Fruit fly (Drosophila melanogaster) whole organism, prepupa: ENCODE data around the gene Cpr76Bd.

ENCODE experiments used
- CG16779 ChIP-seq: fragments of 200-800 bp; sonication (Bioruptor generic); optimal IDR thresholded peaks from 3 replicates; lab custom pipeline; 2017; ENCODE audit warnings: missing biosample characterization, mild to moderate bottlenecking, missing genetic modification characterization
- CG31627 ChIP-seq: fragments of 200-800 bp; sonication (Bioruptor generic); optimal IDR thresholded peaks from 3 replicates; lab custom pipeline; 2016; ENCODE audit warnings: missing biosample characterization, missing genetic modification characterization
- CG6792 ChIP-seq: fragments of 200-800 bp; sonication (Bioruptor generic); optimal IDR thresholded peaks from 3 replicates; lab custom pipeline; 2016; ENCODE audit warnings: missing biosample characterization, missing genetic modification characterization
- CG8632 ChIP-seq: fragments of 200-800 bp; sonication (Bioruptor generic); optimal IDR thresholded peaks from 3 replicates; lab custom pipeline; 2016; ENCODE audit warnings: missing biosample characterization, missing genetic modification characterization
- Eip75B ChIP-seq: fragments of 200-800 bp; sonication (Bioruptor generic); optimal IDR thresholded peaks from 3 replicates; lab custom pipeline; 2016; ENCODE audit warnings: missing biosample characterization, missing genetic modification characterization
- Ets21C ChIP-seq: fragments of 200-800 bp; sonication (Bioruptor generic); optimal IDR thresholded peaks from 3 replicates; lab custom pipeline; 2016; ENCODE audit warnings: missing biosample characterization, missing genetic modification characterization
- achi ChIP-seq: fragments of 200-800 bp; sonication (Bioruptor generic); optimal IDR thresholded peaks from 3 replicates; lab custom pipeline; 2016; ENCODE audit warnings: missing biosample characterization, missing genetic modification characterization
- acj6 ChIP-seq: fragments of 200-800 bp; sonication (Bioruptor generic); optimal IDR thresholded peaks from 3 replicates; lab custom pipeline; 2016; ENCODE audit warnings: missing biosample characterization, missing genetic modification characterization
- ss ChIP-seq, 2 experiments: fragments of 200-800 bp; sonication (Bioruptor generic); optimal IDR thresholded peaks; 2 replicates in 1 of 2; 3 replicates in 1 of 2; lab custom pipeline; 2017 to 2018; ENCODE audit warnings: mild to moderate bottlenecking in 2 of 2, missing biosample characterization in 2 of 2, missing genetic modification characterization in 2 of 2, moderate library complexity in 1 of 2

DNA sequence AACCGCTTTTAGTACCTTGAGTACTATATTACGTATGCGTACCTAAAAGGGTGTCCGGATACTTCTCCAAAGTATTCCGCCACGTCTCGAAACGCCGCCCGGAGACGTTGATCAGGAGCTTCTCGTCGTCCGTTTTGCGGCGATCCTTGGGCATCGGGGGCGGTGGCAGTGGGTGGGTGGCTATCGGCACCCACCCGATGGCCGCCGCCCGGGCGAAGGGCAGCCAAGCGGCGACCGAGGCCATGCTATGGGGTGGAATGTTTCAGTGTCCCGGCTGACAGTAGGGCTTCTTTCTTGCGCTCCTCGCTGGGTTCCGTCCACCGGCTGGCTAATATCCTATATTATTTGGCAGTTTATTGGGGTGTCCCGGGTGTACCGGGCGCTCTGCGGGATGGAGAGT is 41.9 kb downstream of the Cpr76Bd start:
- no peak for TF ChIP-seq CG8632 (GFP tag; lab: Kevin White, UChicago)
- TF ChIP-seq Eip75B (GFP tag; lab: Kevin White, UChicago) = no peak
- no peak for TF ChIP-seq acj6 (GFP tag; lab: Kevin White, UChicago)
- TF ChIP-seq CG31627 (GFP tag; lab: Kevin White, UChicago) = no peak
- no peak for TF ChIP-seq CG6792 (GFP tag; lab: Kevin White, UChicago)
- TF ChIP-seq CG16779 (tag; lab: Kevin White, UChicago) = no peak
- TF ChIP-seq Ets21C (GFP tag; lab: Kevin White, UChicago) = no peak
- no peak for TF ChIP-seq achi
- no peak for TF ChIP-seq ss (GFP tag; optimal IDR thresholded peaks at IDR 0.05; lab: Kevin White, UChicago)
